Worm (Caenorhabditis elegans): Measurements from ENCODE around the gene F35B12.9.
A peak's percentile ranks its signal among the peaks of the same experiment; 100 is the strongest.

F35B12.9 gene

DNA sequence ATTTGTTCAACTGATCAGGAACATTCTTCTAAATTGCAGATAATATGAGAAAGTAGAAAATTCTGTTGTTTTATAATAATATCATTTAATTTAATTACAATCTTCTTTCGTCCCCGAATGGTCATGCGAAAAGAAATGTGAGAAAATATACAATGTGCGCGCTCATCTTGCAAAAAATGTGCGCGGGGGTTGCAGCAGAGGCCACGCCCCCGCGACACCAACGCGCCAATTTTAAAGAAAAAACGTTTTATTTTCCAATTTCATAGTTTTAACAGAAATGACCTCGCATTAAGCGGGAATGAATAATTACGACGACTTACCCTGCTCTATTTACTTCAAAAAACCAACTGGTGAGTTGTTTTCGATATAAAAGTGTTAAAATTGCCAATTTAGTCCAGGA, 9.5 kb downstream of the F35B12.9 start, which contains the start of gene sas-5 (continued):
- TF ChIP-seq T23F11.4 (GFP tag; optimal IDR thresholded peaks at IDR 0.05) (peak; percentile 60), pha-4 (tag; optimal IDR thresholded peaks at IDR 0.05) (no peak), rnt-1 (tag; optimal IDR thresholded peaks at IDR 0.05) (peak; percentile 61), unc-3 (GFP tag; conservative IDR thresholded peaks at IDR 0.05) (peak; percentile 61; the same call in 1 of the 2 replicates), unc-3 (tag; optimal IDR thresholded peaks at IDR 0.05) (peak; percentile 73), hlh-13 (GFP tag; optimal IDR thresholded peaks at IDR 0.05) (peak; percentile 5), hlh-15 (tag; optimal IDR thresholded peaks at IDR 0.05) (peak; percentile 57), ttx-3 (tag; optimal IDR thresholded peaks at IDR 0.05) (peak; percentile 85), pax-1 (tag; optimal IDR thresholded peaks at IDR 0.05) (peak; percentile 6), ahr-1 (tag; optimal IDR thresholded peaks at IDR 0.05) (peak; percentile 62), nhr-11 (tag; optimal IDR thresholded peaks at IDR 0.05) (no peak), ceh-2 (tag; optimal IDR thresholded peaks at IDR 0.05) (peak; percentile 78), elt-2 (tag; optimal IDR thresholded peaks at IDR 0.05) (peak; percentile 93), sdc-2 (tag; optimal IDR thresholded peaks at IDR 0.05) (no peak), madf-2 (tag; optimal IDR thresholded peaks at IDR 0.05) (peak; percentile 75), tbx-2 (tag; optimal IDR thresholded peaks at IDR 0.05) (peak; percentile 87), ztf-16 (tag; optimal IDR thresholded peaks at IDR 0.05) (peak; percentile 80), sox-4 (tag; optimal IDR thresholded peaks at IDR 0.05) (peak; percentile 88), ama-1 (optimal IDR thresholded peaks at IDR 0.05) (no peak), zip-5 (tag; optimal IDR thresholded peaks at IDR 0.05) (peak; percentile 66), hlh-8 (tag; optimal IDR thresholded peaks at IDR 0.05) (peak; percentile 80), eyg-1 (tag; optimal IDR thresholded peaks at IDR 0.05) (peak; percentile 65), npax-4 (tag; optimal IDR thresholded peaks at IDR 0.05) (peak; percentile 59), fkh-10 (GFP tag; optimal IDR thresholded peaks at IDR 0.05) (peak; percentile 51), nhr-232 (tag; optimal IDR thresholded peaks at IDR 0.05) (peak; percentile 49), dve-1 (tag; optimal IDR thresholded peaks at IDR 0.05) (peak; percentile 1), Y22D7AL.16 (tag; optimal IDR thresholded peaks at IDR 0.05) (peak; percentile 77), ceh-22 (tag; optimal IDR thresholded peaks at IDR 0.05) (no peak), ets-4 (tag; optimal IDR thresholded peaks at IDR 0.05) (peak; percentile 49)

DNA sequence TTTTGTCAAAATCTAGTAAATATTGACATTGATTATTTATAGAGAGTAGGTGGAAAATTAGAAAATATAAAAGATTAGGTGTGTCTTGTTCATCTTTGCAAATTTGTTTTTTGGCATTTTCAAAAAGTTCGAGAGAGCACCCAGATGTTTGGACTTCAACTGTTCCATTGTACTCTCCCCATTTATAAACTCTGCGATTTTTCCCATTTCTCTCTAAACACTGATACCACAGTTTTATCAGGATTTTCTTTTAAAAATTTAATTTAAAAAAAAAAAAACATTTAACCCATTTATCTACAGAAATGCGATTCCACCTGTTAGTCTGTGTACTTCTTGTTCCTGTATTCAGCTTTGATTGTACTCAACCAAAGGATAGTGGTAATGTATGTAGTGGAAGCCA, 12.0 kb downstream of the F35B12.9 start, which contains the start of gene tag-290:
Gene tag-290, plus strand, starts transcription at position 301 of the 400 bp plus-strand sequence.
- TF ChIP-seq tbx-2 (tag; optimal IDR thresholded peaks at IDR 0.05) (no peak), unc-42 (tag; optimal IDR thresholded peaks at IDR 0.05) (no peak), ceh-14 (tag; optimal IDR thresholded peaks at IDR 0.05) (no peak), hlh-6 (tag; optimal IDR thresholded peaks at IDR 0.05) (no peak), unc-3 (GFP tag; conservative IDR thresholded peaks at IDR 0.05) (no peak), unc-3 (tag; optimal IDR thresholded peaks at IDR 0.05) (no peak), K02D7.2 (tag; optimal IDR thresholded peaks at IDR 0.05) (no peak), gmeb-2 (tag; optimal IDR thresholded peaks at IDR 0.05) (no peak), ceh-2 (tag; optimal IDR thresholded peaks at IDR 0.05) (no peak), ceh-31 (tag; optimal IDR thresholded peaks at IDR 0.05) (no peak), rnt-1 (tag; optimal IDR thresholded peaks at IDR 0.05) (no peak), pqm-1 (tag; optimal IDR thresholded peaks at IDR 0.05) (no peak), sox-4 (tag; optimal IDR thresholded peaks at IDR 0.05) (no peak), pha-2 (tag; optimal IDR thresholded peaks at IDR 0.05) (no peak), nhr-11 (tag; optimal IDR thresholded peaks at IDR 0.05) (no peak), ahr-1 (tag; optimal IDR thresholded peaks at IDR 0.05) (no peak), ttx-3 (tag; optimal IDR thresholded peaks at IDR 0.05) (no peak)

DNA sequence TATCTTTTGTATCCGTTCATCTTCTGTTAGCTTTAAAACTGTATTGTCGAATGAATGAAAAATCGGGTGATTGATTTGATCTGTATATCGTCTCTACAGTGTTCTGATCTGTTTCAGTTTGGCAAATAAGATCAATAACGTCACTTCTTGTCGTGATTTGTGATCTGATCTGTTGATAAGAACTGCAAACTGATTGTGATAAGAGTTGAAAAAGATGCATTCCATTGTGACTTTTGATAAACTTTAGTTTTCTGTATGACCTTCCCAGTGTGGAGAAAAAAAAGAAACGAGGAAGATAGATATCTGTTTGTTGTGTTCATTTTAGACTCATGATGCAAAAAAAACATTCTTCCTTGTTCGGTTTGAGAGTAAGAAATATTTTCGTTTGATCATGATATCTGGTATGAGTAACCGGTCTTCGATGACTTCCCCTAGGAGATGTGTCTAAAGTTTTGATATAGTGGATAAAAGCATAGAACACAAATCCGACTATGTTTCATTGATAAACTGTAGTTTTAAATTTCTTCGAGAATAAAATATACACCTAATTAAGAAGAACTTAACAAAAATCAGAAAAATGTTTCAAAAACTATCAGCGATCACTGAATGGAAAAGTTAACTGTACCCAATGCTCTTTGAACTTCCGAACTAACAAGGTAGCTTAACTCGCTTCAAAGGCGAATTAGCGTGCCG, 14.0 kb downstream of the F35B12.9 start:
- TF ChIP-seq mec-3 (tag; optimal IDR thresholded peaks at IDR 0.05; ENCODE audit: borderline replicate concordance) (no peak), elt-2 (tag; optimal IDR thresholded peaks at IDR 0.05) (peak; percentile 80), ceh-30 (tag; optimal IDR thresholded peaks at IDR 0.05) (no peak)
